Fruit fly (Drosophila melanogaster): ENCODE results near the gene CG13607.

The CG13607 gene

DNA sequence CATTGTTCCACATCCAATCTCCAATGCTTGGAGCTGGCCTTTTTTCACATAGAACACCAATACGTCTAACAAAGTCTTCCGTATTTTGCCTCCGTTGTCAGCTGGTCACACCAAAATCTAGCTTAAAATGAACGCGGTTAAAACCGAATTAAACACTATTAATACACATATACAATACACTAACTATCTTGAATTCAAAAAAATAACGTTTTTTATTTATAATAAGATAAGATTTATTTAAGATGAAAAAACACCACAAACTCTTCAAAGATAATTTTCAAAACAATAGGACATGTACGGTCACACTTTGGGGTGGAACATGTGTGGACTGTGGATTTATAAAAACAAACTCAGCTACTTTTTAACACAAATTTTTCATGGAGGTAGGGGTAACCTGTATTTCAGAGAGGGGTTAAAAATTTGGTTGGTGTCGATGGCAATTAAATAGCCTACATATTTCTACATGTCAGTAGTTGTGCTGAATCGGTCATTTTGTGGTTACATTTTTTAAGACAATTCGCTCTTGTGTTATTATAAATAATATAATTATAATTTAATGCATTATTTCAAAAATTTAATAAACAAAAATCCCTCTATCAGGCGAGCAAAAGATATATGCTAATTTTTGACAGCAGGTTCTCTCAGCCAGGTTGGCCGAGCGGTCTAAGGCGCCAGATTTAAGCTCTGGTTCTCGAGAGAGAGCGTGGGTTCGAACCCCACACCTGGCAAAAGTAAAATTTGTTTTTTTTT is 3.6 kb downstream of the CG13607 start, which contains the start of gene CG13605 (continued):
- TF ChIP-seq CG42726 (GFP tag; IDR thresholded peaks at IDR 0.05; ENCODE audit: partially characterized antibody) (peak; percentile 78), CG17361 (GFP tag; IDR thresholded peaks at IDR 0.05) (peak; percentile 66; the same call in 1 of the 3 replicates), dmrt99B (tag; optimal IDR thresholded peaks at IDR 0.05) (peak; percentile 78), CG10321 (GFP tag; IDR thresholded peaks at IDR 0.05) (0 out of 2 replicates have a peak, but pooled peaks have one; percentile 20), zen (tag; optimal IDR thresholded peaks at IDR 0.05) (peak; percentile 48), insv (GFP tag; optimal IDR thresholded peaks at IDR 0.05) (peak in 1 of 2 experiments; percentile 4), run (tag; optimal IDR thresholded peaks at IDR 0.05) (peak; percentile 66), Trl (optimal IDR thresholded peaks at IDR 0.05) (no peak), Trl (GFP tag; optimal IDR thresholded peaks at IDR 0.05) (peak; percentile 62), CG8290 (GFP tag; optimal IDR thresholded peaks at IDR 0.05) (peak; percentile 70), CG8290 (tag; optimal IDR thresholded peaks at IDR 0.05) (peak; percentile 13 to 85), CG2116 (GFP tag; optimal IDR thresholded peaks at IDR 0.05) (peak; percentile 54), Doc2 (GFP tag; IDR thresholded peaks at IDR 0.05) (no peak), CG10959 (GFP tag; IDR thresholded peaks at IDR 0.05) (no peak), CG33557 (GFP tag; optimal IDR thresholded peaks at IDR 0.05) (peak; percentile 6), CG2889 (GFP tag; IDR thresholded peaks at IDR 0.05) (0 out of 3 replicates have a peak, but pooled peaks have one; percentile 35), maf-S (GFP tag; optimal IDR thresholded peaks at IDR 0.05) (peak; percentile 57), CG9727 (GFP tag; optimal IDR thresholded peaks at IDR 0.05) (peak; percentile 71), CG8359 (GFP tag; optimal IDR thresholded peaks at IDR 0.05; ENCODE audit: borderline replicate concordance) (no peak), Pdp1 (GFP tag; optimal IDR thresholded peaks at IDR 0.05) (peak; percentile 47 to 48), sqz (GFP tag; optimal IDR thresholded peaks at IDR 0.05) (peak; percentile 38), lab (GFP tag; optimal IDR thresholded peaks at IDR 0.05) (peak; percentile 92), bab2 (GFP tag; optimal IDR thresholded peaks at IDR 0.05) (peak; percentile 63), CG1024 (GFP tag; IDR thresholded peaks at IDR 0.05) (peak; percentile 12; the same call in 1 of the 2 replicates), so (GFP tag; IDR thresholded peaks at IDR 0.05) (no peak), Meics (GFP tag; optimal IDR thresholded peaks at IDR 0.05) (peak; percentile 93), Dll (GFP tag; IDR thresholded peaks at IDR 0.05; ENCODE audit: partially characterized antibody) (peak; percentile 51; the same call in 3 of the 4 replicates), CG8924 (tag; optimal IDR thresholded peaks at IDR 0.05) (peak; percentile 85), Dp (GFP tag; optimal IDR thresholded peaks at IDR 0.05) (peak; percentile 80), twi (tag; optimal IDR thresholded peaks at IDR 0.05) (peak; percentile 28), Six4 (GFP tag; optimal IDR thresholded peaks at IDR 0.05) (peak; percentile 52), ems (GFP tag; optimal IDR thresholded peaks at IDR 0.05) (peak; percentile 32), Ada2b (GFP tag; IDR thresholded peaks at IDR 0.05) (peak; percentile 66), Lhr (GFP tag; optimal IDR thresholded peaks at IDR 0.05) (peak; percentile 45), pnt (GFP tag; optimal IDR thresholded peaks at IDR 0.05) (peak; percentile 26), ab (GFP tag; optimal IDR thresholded peaks at IDR 0.05) (no peak), ara (GFP tag; IDR thresholded peaks at IDR 0.05) (peak; percentile 44; the same call in 1 of the 2 replicates), CG34376 (GFP tag; optimal IDR thresholded peaks at IDR 0.05) (peak; percentile 21), YL-1 (GFP tag; optimal IDR thresholded peaks at IDR 0.05) (peak; percentile 76), lola (GFP tag; optimal IDR thresholded peaks at IDR 0.05) (peak in 1 of 3 experiments; percentile 43), CG15269 (tag; optimal IDR thresholded peaks at IDR 0.05) (peak; percentile 87), CG13775 (GFP tag; optimal IDR thresholded peaks at IDR 0.05) (peak; percentile 63), Dip3 (GFP tag; optimal IDR thresholded peaks at IDR 0.05) (peak; percentile 48), Hmx (GFP tag; optimal IDR thresholded peaks at IDR 0.05) (peak; percentile 36), tap (tag; optimal IDR thresholded peaks at IDR 0.05) (peak; percentile 64), CG7987 (GFP tag; optimal IDR thresholded peaks at IDR 0.05) (peak; percentile 55), hkb (optimal IDR thresholded peaks at IDR 0.05) (no peak), hkb (GFP tag; IDR thresholded peaks at IDR 0.05) (peak; percentile 81), danr (GFP tag; IDR thresholded peaks at IDR 0.05) (0 out of 2 replicates have a peak, but pooled peaks have one; percentile 27)
